Worm (Caenorhabditis elegans) whole organism, L3 larva: ENCODE measurements around the gene fkh-3.

Experiments
- ceh-28 ChIP-seq: fragments of 150-350 bp; optimal IDR thresholded peaks from 2 replicates; lab custom pipeline; 2014; ENCODE audit warnings: missing biosample characterization, missing genetic modification reagents, missing genetic modification characterization
- nhr-237 ChIP-seq: fragments of 150-350 bp; optimal IDR thresholded peaks from 2 replicates; lab custom pipeline; 2014; ENCODE audit warnings: missing biosample characterization, missing genetic modification characterization

DNA sequence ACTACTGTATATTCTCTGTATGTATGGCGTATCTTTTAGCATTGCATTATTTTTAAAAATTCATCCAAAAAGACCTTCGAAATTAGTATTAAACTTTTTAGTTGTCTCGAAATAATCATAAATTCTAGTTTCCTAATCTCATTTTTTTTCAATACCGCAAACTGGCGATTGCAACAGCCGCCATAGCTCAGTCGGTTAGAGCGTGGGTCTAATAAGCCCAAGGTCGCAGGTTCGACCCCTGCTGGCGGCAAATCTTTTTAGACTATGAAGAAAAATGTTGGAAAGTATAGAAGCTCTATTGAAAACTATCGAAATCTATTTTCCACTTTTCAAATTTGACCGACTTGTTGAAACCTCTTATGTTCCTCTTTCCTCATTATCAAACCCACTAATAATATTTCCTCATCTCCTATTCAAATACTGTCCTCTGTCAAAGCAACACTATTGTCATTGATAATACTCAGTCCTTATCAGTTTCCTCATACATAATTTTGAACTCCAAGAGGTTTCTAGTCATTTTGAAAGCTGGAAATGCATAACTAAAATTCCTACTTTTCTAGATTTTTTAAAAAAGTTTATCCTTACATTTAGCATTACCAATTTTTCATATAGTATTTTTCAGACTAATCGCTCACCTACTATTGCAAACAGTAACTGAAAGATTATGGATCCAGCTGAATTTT is 12.7 kb upstream of the fkh-3 start, which contains the start of gene jmjd-3.3:
- TF ChIP-seq ceh-28 (tag; lab: Kevin White, UChicago) (no peak), nhr-237 (no peak)
